Worm (Caenorhabditis elegans): ENCODE results near the gene exc-7.

exc-7 gene

ce11 chrII:9566045-9566444 lies 9.7 kb upstream of the exc-7 start (continued):
- TF ChIP-seq snpc-1.3 (tag; optimal IDR thresholded peaks at IDR 0.05; ENCODE audit: insufficient read depth) (peak; percentile 55), ama-1 (optimal IDR thresholded peaks at IDR 0.05) (no peak), ama-1 (GFP tag; optimal IDR thresholded peaks at IDR 0.05) (peak in 1 of 2 experiments; percentile 85), ceh-27 (GFP tag; optimal IDR thresholded peaks at IDR 0.05) (peak; percentile 79), ceh-58 (GFP tag; IDR thresholded peaks at IDR 0.05) (0 out of 2 replicates have a peak, but pooled peaks have one; percentile 67), mxl-1 (tag; optimal IDR thresholded peaks at IDR 0.05) (peak; percentile 90), B0035.1 (tag; optimal IDR thresholded peaks at IDR 0.05) (peak; percentile 32), hsf-1 (GFP tag; IDR thresholded peaks at IDR 0.05) (no peak), madf-8 (GFP tag; conservative IDR thresholded peaks at IDR 0.05) (0 out of 2 replicates have a peak, but pooled peaks have one; percentile 32), madf-6 (GFP tag; IDR thresholded peaks at IDR 0.05) (peak; percentile 65), cebp-2 (GFP tag; IDR thresholded peaks at IDR 0.05) (peak; percentile 69; the same call in 1 of the 2 replicates), attf-3 (GFP tag; conservative IDR thresholded peaks at IDR 0.05) (peak; percentile 72), aptf-3 (GFP tag; IDR thresholded peaks at IDR 0.05) (no peak), dpff-1 (tag; optimal IDR thresholded peaks at IDR 0.05) (no peak), akir-1 (GFP tag; optimal IDR thresholded peaks at IDR 0.05) (no peak), atf-7 (tag; optimal IDR thresholded peaks at IDR 0.05) (peak; percentile 54), ztf-6 (GFP tag; IDR thresholded peaks at IDR 0.05) (peak; percentile 16; the same call in 1 of the 2 replicates), Y67H2A.10 (GFP tag; conservative IDR thresholded peaks at IDR 0.05) (peak; percentile 46; the same call in 1 of the 2 replicates), F23B12.7 (tag; optimal IDR thresholded peaks at IDR 0.05; ENCODE audit: insufficient read depth) (peak; percentile 84), F33H1.4 (GFP tag; IDR thresholded peaks at IDR 0.05) (peak; percentile 46; the same call in 1 of the 2 replicates), hlh-26 (GFP tag; conservative IDR thresholded peaks at IDR 0.05) (no peak), zfh-2 (GFP tag; conservative IDR thresholded peaks at IDR 0.05) (no peak), ztf-28 (GFP tag; IDR thresholded peaks at IDR 0.05) (0 out of 2 replicates have a peak, but pooled peaks have one; percentile 58), ztf-3 (GFP tag; optimal IDR thresholded peaks at IDR 0.05) (no peak), efl-1 (GFP tag; optimal IDR thresholded peaks at IDR 0.05) (no peak), sea-2 (GFP tag; IDR thresholded peaks at IDR 0.05) (no peak), T07F8.4 (tag; optimal IDR thresholded peaks at IDR 0.05) (peak; percentile 53), F10E7.11 (tag; optimal IDR thresholded peaks at IDR 0.05) (no peak), nfya-2 (GFP tag; IDR thresholded peaks at IDR 0.05) (no peak), egl-18 (GFP tag; IDR thresholded peaks at IDR 0.05) (no peak), lsl-1 (GFP tag; optimal IDR thresholded peaks at IDR 0.05) (peak; percentile 53), dpl-1 (GFP tag; optimal IDR thresholded peaks at IDR 0.05) (peak; percentile 0), lir-1 (GFP tag; conservative IDR thresholded peaks at IDR 0.05) (no peak), snpc-4 (GFP tag; optimal IDR thresholded peaks at IDR 0.05) (peak; percentile 63), snpc-4 (tag; optimal IDR thresholded peaks at IDR 0.05) (peak in 3 of 4 experiments; percentile 44 to 74 (median 65)), dox-1 (GFP tag; IDR thresholded peaks at IDR 0.05) (peak; percentile 83), repo-1 (tag; optimal IDR thresholded peaks at IDR 0.05) (peak; percentile 5), nfyb-1 (GFP tag; IDR thresholded peaks at IDR 0.05) (peak; percentile 87), nhr-179 (tag; optimal IDR thresholded peaks at IDR 0.05) (no peak), sdz-38 (tag; optimal IDR thresholded peaks at IDR 0.05) (no peak), snpc-3.4 (tag; optimal IDR thresholded peaks at IDR 0.05) (peak; percentile 88), F57A8.1 (GFP tag; optimal IDR thresholded peaks at IDR 0.05) (peak; percentile 90), B0019.2 (GFP tag; conservative IDR thresholded peaks at IDR 0.05) (no peak), nhr-27 (tag; optimal IDR thresholded peaks at IDR 0.05) (no peak), sptf-2 (GFP tag; optimal IDR thresholded peaks at IDR 0.05) (peak; percentile 12), F55B11.4 (tag; optimal IDR thresholded peaks at IDR 0.05; ENCODE audit: borderline replicate concordance, insufficient read depth) (no peak), ekl-4 (GFP tag; IDR thresholded peaks at IDR 0.05) (0 out of 2 replicates have a peak, but pooled peaks have one; percentile 62), die-1 (tag; optimal IDR thresholded peaks at IDR 0.05) (peak; percentile 90), F39B2.1 (GFP tag; IDR thresholded peaks at IDR 0.05) (no peak)
